Worm (Caenorhabditis elegans) whole organism, mixed stage, embryonic: Measurements from ENCODE around the gene fask-1.

Experiments used
- ces-1 ChIP-seq: fragments of 150-350 bp; optimal IDR thresholded peaks from 2 replicates; lab custom pipeline; 2014; ENCODE audit warnings: missing biosample characterization, missing genetic modification reagents, missing genetic modification characterization
- elt-1 ChIP-seq: sonication (generic microtip); optimal IDR thresholded peaks from 2 replicates; lab custom pipeline; 2017; ENCODE audit warnings: missing genetic modification characterization, mild to moderate bottlenecking, missing compliant biosample characterization, antibody characterized with exemption, moderate library complexity, borderline replicate concordance; ENCODE audit not compliant: insufficient read depth
- elt-3 ChIP-seq: fragments of 150-350 bp; optimal IDR thresholded peaks from 2 replicates; lab custom pipeline; 2014; ENCODE audit warnings: missing biosample characterization, missing genetic modification characterization
- lin-13 ChIP-seq: fragments of 150-350 bp; optimal IDR thresholded peaks from 2 replicates; lab custom pipeline; 2014; ENCODE audit warnings: missing biosample characterization, missing genetic modification characterization
- nhr-237 ChIP-seq: fragments of 150-350 bp; optimal IDR thresholded peaks from 2 replicates; lab custom pipeline; 2014; ENCODE audit warnings: missing biosample characterization, missing genetic modification characterization
- nhr-28 ChIP-seq: fragments of 150-350 bp; optimal IDR thresholded peaks from 2 replicates; lab custom pipeline; 2014; ENCODE audit warnings: missing biosample characterization, missing genetic modification characterization
- snpc-4 ChIP-seq: fragments of 150-350 bp; optimal IDR thresholded peaks from 2 replicates; lab custom pipeline; 2014; ENCODE audit warnings: missing biosample characterization, missing genetic modification characterization
- unc-39 ChIP-seq: fragments of 150-350 bp; optimal IDR thresholded peaks from 2 replicates; lab custom pipeline; 2014; ENCODE audit warnings: missing biosample characterization, missing genetic modification characterization
- unc-62 ChIP-seq: fragments of 150-350 bp; optimal IDR thresholded peaks from 2 replicates; lab custom pipeline; 2014; ENCODE audit warnings: missing biosample characterization, missing genetic modification reagents, missing genetic modification characterization
- zip-8 ChIP-seq: fragments of 150-350 bp; optimal IDR thresholded peaks from 2 replicates; lab custom pipeline; 2014; ENCODE audit warnings: missing biosample characterization, missing genetic modification characterization
- ztf-11 ChIP-seq: fragments of 150-350 bp; optimal IDR thresholded peaks from 2 replicates; lab custom pipeline; 2014; ENCODE audit warnings: missing biosample characterization, missing genetic modification characterization

DNA sequence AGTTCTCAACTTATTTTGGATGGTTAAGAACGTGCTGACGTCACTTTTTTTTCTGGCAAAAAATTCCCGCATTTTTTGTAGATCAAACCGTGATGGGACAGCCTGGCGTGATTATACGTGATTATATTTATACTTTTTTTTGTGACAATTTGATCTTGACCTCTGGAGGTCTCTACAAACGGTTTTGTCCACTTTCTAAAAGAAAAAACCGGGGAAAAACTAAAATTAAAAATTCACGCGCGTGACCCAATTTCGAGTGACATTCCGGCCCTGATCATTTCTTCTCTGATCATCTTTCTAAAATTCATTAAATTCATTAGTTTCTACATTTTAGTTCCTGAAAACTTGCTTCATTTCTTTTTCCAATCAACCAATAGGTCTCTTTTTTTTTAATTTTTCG lies 4.4 kb downstream of the fask-1 start, which contains the start of gene rde-11:
- no peak for TF ChIP-seq unc-39 (tag; lab: Kevin White, UChicago)
- no peak for TF ChIP-seq ztf-11 (tag; lab: Kevin White, UChicago)
- no peak for TF ChIP-seq nhr-237 (tag; lab: Kevin White, UChicago)
- TF ChIP-seq elt-1 (tag; lab: Kevin White, UChicago): no peak
- TF ChIP-seq lin-13: no peak
- TF ChIP-seq unc-62 (GFP tag; lab: Kevin White, UChicago): no peak
- no peak for TF ChIP-seq ces-1 (GFP tag; lab: Kevin White, UChicago)
- TF ChIP-seq elt-3 (tag; lab: Kevin White, UChicago): no peak
- TF ChIP-seq nhr-28: no peak
- no peak for TF ChIP-seq snpc-4 (tag; lab: Kevin White, UChicago)
- TF ChIP-seq zip-8 (tag; lab: Kevin White, UChicago): no peak
